Worm (Caenorhabditis elegans): Measurements from ENCODE around the gene F38A1.8.

- TF ChIP-seq ama-1 (optimal IDR thresholded peaks at IDR 0.05) (no peak), T23F11.4 (GFP tag; optimal IDR thresholded peaks at IDR 0.05) (no peak), nhr-11 (tag; optimal IDR thresholded peaks at IDR 0.05) (no peak), nfya-1 (tag; optimal IDR thresholded peaks at IDR 0.05) (no peak), pha-4 (tag; optimal IDR thresholded peaks at IDR 0.05) (no peak), pag-3 (tag; optimal IDR thresholded peaks at IDR 0.05; ENCODE audit: borderline replicate concordance) (no peak), ceh-19 (GFP tag; optimal IDR thresholded peaks at IDR 0.05) (no peak), tbx-2 (tag; optimal IDR thresholded peaks at IDR 0.05) (no peak), eyg-1 (tag; optimal IDR thresholded peaks at IDR 0.05) (no peak), che-1 (tag; optimal IDR thresholded peaks at IDR 0.05) (no peak), fkh-6 (tag; optimal IDR thresholded peaks at IDR 0.05) (no peak)
Measured at ce11 chrIV:1278945-1279344, 39.3 kb upstream of the F38A1.8 start.

All from whole organism, late embryonic.